Fruit fly (Drosophila melanogaster) whole organism, embryonic: Measurements from ENCODE around the gene CG8301.

ENCODE experiments used
- Atf-2 ChIP-seq: fragments of 200-800 bp; sonication (Bioruptor generic); optimal IDR thresholded peaks from 2 replicates; lab custom pipeline; 2016; ENCODE audit warnings: missing biosample characterization, missing genetic modification characterization
- Awh ChIP-seq: fragments of 200-800 bp; sonication (Bioruptor generic); IDR thresholded peaks from 2 replicates; pipeline ENCODE4, ENCODE4 v1.3.6; 2022; ENCODE audit warnings: missing biosample characterization, missing genetic modification characterization
- BtbVII ChIP-seq: fragments of 200-800 bp; sonication (Bioruptor generic); optimal IDR thresholded peaks from 3 replicates; lab custom pipeline; 2017; ENCODE audit warnings: missing biosample characterization, mild to moderate bottlenecking, missing genetic modification characterization
- CG10431 ChIP-seq: fragments of 200-800 bp; sonication (Bioruptor generic); optimal IDR thresholded peaks from 3 replicates; lab custom pipeline; 2018; ENCODE audit warnings: missing biosample characterization, mild to moderate bottlenecking, missing genetic modification characterization
- CG10654 ChIP-seq: fragments of 200-800 bp; sonication (Bioruptor generic); optimal IDR thresholded peaks from 2 replicates; lab custom pipeline; 2016; ENCODE audit warnings: missing biosample characterization, missing genetic modification characterization
- CG11085 ChIP-seq: fragments of 200-800 bp; sonication (Bioruptor generic); IDR thresholded peaks from 2 replicates; pipeline ENCODE4 v1.3.6; 2022; ENCODE audit warnings: missing biosample characterization, missing genetic modification characterization
- CG12744 ChIP-seq: fragments of 200-800 bp; sonication (Bioruptor generic); optimal IDR thresholded peaks from 2 replicates; lab custom pipeline; 2016; ENCODE audit warnings: missing biosample characterization, missing genetic modification characterization
- CG12942 ChIP-seq: fragments of 200-800 bp; sonication (Bioruptor generic); optimal IDR thresholded peaks from 3 replicates; lab custom pipeline; 2016; ENCODE audit warnings: missing biosample characterization, missing genetic modification characterization
- CG13123 ChIP-seq: fragments of 200-800 bp; sonication (Bioruptor generic); optimal IDR thresholded peaks from 2 replicates; lab custom pipeline; 2016; ENCODE audit warnings: missing biosample characterization, missing genetic modification characterization
- CG14050 ChIP-seq: fragments of 200-800 bp; sonication (Bioruptor generic); IDR thresholded peaks from 3 replicates; pipeline ENCODE4 v1.3.6; 2022; ENCODE audit warnings: missing biosample characterization, missing genetic modification characterization
- CG14667 ChIP-seq: fragments of 200-800 bp; sonication (Bioruptor generic); IDR thresholded peaks from 2 replicates; pipeline ENCODE4 v1.3.6; 2022; ENCODE audit warnings: missing biosample characterization, missing genetic modification characterization
- CG15269 ChIP-seq: fragments of 200-800 bp; sonication (Bioruptor generic); optimal IDR thresholded peaks from 2 replicates; lab custom pipeline; 2018; ENCODE audit warnings: missing biosample characterization, mild to moderate bottlenecking, missing genetic modification characterization, moderate library complexity
- CG15696 ChIP-seq: fragments of 200-800 bp; sonication (Bioruptor generic); optimal IDR thresholded peaks from 2 replicates; lab custom pipeline; 2019; ENCODE audit warnings: missing biosample characterization, mild to moderate bottlenecking, missing genetic modification characterization, moderate library complexity
- CG1647 ChIP-seq: fragments of 200-800 bp; sonication (Bioruptor generic); optimal IDR thresholded peaks from 3 replicates; lab custom pipeline; 2016; ENCODE audit warnings: missing biosample characterization, missing genetic modification characterization
- CG17829 ChIP-seq: fragments of 200-800 bp; optimal IDR thresholded peaks from 2 replicates; lab custom pipeline; 2019; ENCODE audit warnings: missing biosample characterization, mild to moderate bottlenecking, missing genetic modification characterization, moderate library complexity
- CG3065 ChIP-seq: fragments of 200-800 bp; sonication (Bioruptor generic); optimal IDR thresholded peaks from 2 replicates; lab custom pipeline; 2016; ENCODE audit warnings: missing biosample characterization, missing genetic modification characterization
- CG31365 ChIP-seq: fragments of 200-800 bp; sonication (Bioruptor generic); optimal IDR thresholded peaks from 2 replicates; lab custom pipeline; 2018; ENCODE audit warnings: missing biosample characterization, mild to moderate bottlenecking, missing genetic modification characterization
- CG31388 ChIP-seq: fragments of 200-800 bp; sonication (Bioruptor generic); optimal IDR thresholded peaks from 2 replicates; lab custom pipeline; 2016; ENCODE audit warnings: missing biosample characterization, missing genetic modification characterization
- CG6791 ChIP-seq: fragments of 200-800 bp; sonication (Bioruptor generic); IDR thresholded peaks from 3 replicates; pipeline ENCODE4 v1.3.6; 2022; ENCODE audit warnings: missing biosample characterization, missing genetic modification characterization; ENCODE audit not compliant: partially characterized antibody
- CG6854 ChIP-seq: fragments of 200-800 bp; sonication (Bioruptor generic); optimal IDR thresholded peaks from 3 replicates; lab custom pipeline; 2017; ENCODE audit warnings: missing biosample characterization, mild to moderate bottlenecking, missing genetic modification characterization
- CG7786 ChIP-seq: fragments of 200-800 bp; sonication (Bioruptor generic); optimal IDR thresholded peaks from 2 replicates; lab custom pipeline; 2016; ENCODE audit warnings: missing biosample characterization, missing genetic modification characterization
- CG9797 ChIP-seq: fragments of 200-800 bp; sonication (Bioruptor generic); optimal IDR thresholded peaks from 3 replicates; lab custom pipeline; 2018; ENCODE audit warnings: missing biosample characterization, mild to moderate bottlenecking, missing genetic modification characterization
- CG9876 ChIP-seq: fragments of 200-800 bp; sonication (Bioruptor generic); optimal IDR thresholded peaks from 2 replicates; lab custom pipeline; 2016; ENCODE audit warnings: missing biosample characterization, missing genetic modification characterization
- Doc2 ChIP-seq: fragments of 200-800 bp; sonication (Bioruptor generic); IDR thresholded peaks from 2 replicates; pipeline ENCODE4 v1.3.6; 2022; ENCODE audit warnings: missing biosample characterization, missing genetic modification characterization
- E2f2 ChIP-seq: fragments of 200-800 bp; sonication (Bioruptor generic); IDR thresholded peaks from 2 replicates; pipeline ENCODE4 v1.3.6; 2022; ENCODE audit warnings: missing biosample characterization, missing genetic modification characterization
- Gsc ChIP-seq: fragments of 200-800 bp; sonication (Bioruptor generic); IDR thresholded peaks from 2 replicates; pipeline ENCODE4 v1.3.6; 2022; ENCODE audit warnings: missing biosample characterization, missing genetic modification characterization
- HLH3B ChIP-seq: fragments of 200-800 bp; sonication (Bioruptor generic); IDR thresholded peaks from 2 replicates; pipeline ENCODE4 v1.3.6; 2022; ENCODE audit warnings: missing biosample characterization, missing genetic modification characterization
- HLHmδ ChIP-seq: fragments of 200-800 bp; sonication (Bioruptor generic); optimal IDR thresholded peaks from 2 replicates; lab custom pipeline; 2018; ENCODE audit warnings: missing biosample characterization, mild to moderate bottlenecking, missing genetic modification characterization, moderate library complexity
- Hand ChIP-seq: fragments of 200-800 bp; sonication (Bioruptor generic); optimal IDR thresholded peaks from 2 replicates; lab custom pipeline; 2017; ENCODE audit warnings: mild to moderate bottlenecking, missing biosample characterization, missing genetic modification reagents, missing genetic modification characterization
- Hey ChIP-seq: fragments of 200-800 bp; sonication (Bioruptor generic); optimal IDR thresholded peaks from 3 replicates; lab custom pipeline; 2018; ENCODE audit warnings: missing biosample characterization, mild to moderate bottlenecking, missing genetic modification characterization
- HmgD ChIP-seq: fragments of 200-800 bp; sonication (Bioruptor generic); optimal IDR thresholded peaks from 3 replicates; lab custom pipeline; 2016; ENCODE audit warnings: missing biosample characterization, missing genetic modification characterization
- Hr39 ChIP-seq: fragments of >200 bp; optimal IDR thresholded peaks from 2 replicates; lab custom pipeline; 2017
- Myb ChIP-seq: fragments of 200-800 bp; sonication (Bioruptor generic); optimal IDR thresholded peaks from 2 replicates; lab custom pipeline; 2016; ENCODE audit warnings: missing biosample characterization, missing genetic modification characterization
- NFAT ChIP-seq: fragments of 200-800 bp; sonication (Bioruptor generic); IDR thresholded peaks from 2 replicates; pipeline ENCODE4 v1.3.6; 2022; ENCODE audit warnings: missing biosample characterization, missing genetic modification characterization
- Taf1 ChIP-seq: fragments of 200-800 bp; sonication (Bioruptor generic); IDR thresholded peaks from 2 replicates; pipeline ENCODE4 v1.3.6; 2022; ENCODE audit warnings: missing biosample characterization, missing genetic modification characterization
- ara ChIP-seq: fragments of 200-800 bp; sonication (Bioruptor generic); IDR thresholded peaks from 2 replicates; pipeline ENCODE4 v1.3.6; 2022; ENCODE audit warnings: missing biosample characterization, missing genetic modification characterization
- bbx ChIP-seq: fragments of 200-800 bp; sonication (Bioruptor generic); IDR thresholded peaks from 2 replicates; pipeline ENCODE4 v1.3.6; 2022; ENCODE audit warnings: missing biosample characterization, missing genetic modification characterization; ENCODE audit not compliant: partially characterized antibody
- da ChIP-seq: fragments of 200-800 bp; sonication (Bioruptor generic); optimal IDR thresholded peaks from 2 replicates; lab custom pipeline; 2016; ENCODE audit warnings: missing biosample characterization, missing genetic modification characterization
- dan ChIP-seq: fragments of 200-800 bp; sonication (Bioruptor generic); IDR thresholded peaks from 2 replicates; pipeline ENCODE4 v1.3.6; 2022; ENCODE audit warnings: missing biosample characterization, missing genetic modification characterization
- gfzf ChIP-seq: fragments of 200-800 bp; sonication (Bioruptor generic); optimal IDR thresholded peaks from 2 replicates; lab custom pipeline; 2016; ENCODE audit warnings: missing biosample characterization, mild to moderate bottlenecking, missing genetic modification characterization, moderate library complexity
- gsb-n ChIP-seq: fragments of 200-800 bp; sonication (Bioruptor generic); optimal IDR thresholded peaks from 3 replicates; lab custom pipeline; 2018; ENCODE audit warnings: missing biosample characterization, mild to moderate bottlenecking, missing genetic modification characterization
- h ChIP-seq: fragments of >200 bp; optimal IDR thresholded peaks from 2 replicates; lab custom pipeline; 2017
- ham ChIP-seq: fragments of 200-800 bp; sonication (Bioruptor generic); IDR thresholded peaks from 2 replicates; pipeline ENCODE4 v1.3.6; 2022; ENCODE audit warnings: missing biosample characterization, missing genetic modification characterization
- jigr1 ChIP-seq: fragments of 200-800 bp; sonication (Bioruptor generic); IDR thresholded peaks from 3 replicates; pipeline ENCODE4 v1.3.6; 2022; ENCODE audit warnings: missing biosample characterization, missing genetic modification characterization
- kah ChIP-seq: fragments of 200-800 bp; sonication (Bioruptor generic); optimal IDR thresholded peaks from 2 replicates; lab custom pipeline; 2018; ENCODE audit warnings: missing biosample characterization, mild to moderate bottlenecking, missing genetic modification characterization
- mirr ChIP-seq: fragments of 200-800 bp; sonication (Bioruptor generic); optimal IDR thresholded peaks from 3 replicates; lab custom pipeline; 2018; ENCODE audit warnings: missing biosample characterization, mild to moderate bottlenecking, missing genetic modification characterization
- nau ChIP-seq: fragments of 200-800 bp; sonication (Bioruptor generic); optimal IDR thresholded peaks from 3 replicates; lab custom pipeline; 2017; ENCODE audit warnings: missing biosample characterization, mild to moderate bottlenecking, missing genetic modification characterization, missing genetic modification reagents
- nom ChIP-seq: fragments of 200-800 bp; sonication (Bioruptor generic); optimal IDR thresholded peaks from 2 replicates; lab custom pipeline; 2017; ENCODE audit warnings: missing biosample characterization, missing genetic modification characterization, mild to moderate bottlenecking, moderate library complexity, missing genetic modification reagents
- scrt ChIP-seq: fragments of 200-800 bp; sonication (Bioruptor generic); optimal IDR thresholded peaks from 2 replicates; lab custom pipeline; 2018; ENCODE audit warnings: missing biosample characterization, mild to moderate bottlenecking, missing genetic modification characterization, moderate library complexity
- sens-2 ChIP-seq: fragments of 200-800 bp; sonication (Bioruptor generic); IDR thresholded peaks from 2 replicates; pipeline ENCODE4 v1.3.6; 2022; ENCODE audit warnings: missing biosample characterization, missing genetic modification characterization
- ssp ChIP-seq: fragments of 200-800 bp; sonication (Bioruptor generic); IDR thresholded peaks from 2 replicates; pipeline ENCODE4 v1.3.6; 2022; ENCODE audit warnings: missing biosample characterization, missing genetic modification characterization
- wor ChIP-seq: fragments of 200-800 bp; sonication (Bioruptor generic); IDR thresholded peaks from 2 replicates; pipeline ENCODE4 v1.3.6; 2022; ENCODE audit warnings: missing biosample characterization, missing genetic modification characterization
- yki ChIP-seq: fragments of >200 bp; optimal IDR thresholded peaks from 3 replicates; lab custom pipeline; 2018

Gene CG8301

DNA sequence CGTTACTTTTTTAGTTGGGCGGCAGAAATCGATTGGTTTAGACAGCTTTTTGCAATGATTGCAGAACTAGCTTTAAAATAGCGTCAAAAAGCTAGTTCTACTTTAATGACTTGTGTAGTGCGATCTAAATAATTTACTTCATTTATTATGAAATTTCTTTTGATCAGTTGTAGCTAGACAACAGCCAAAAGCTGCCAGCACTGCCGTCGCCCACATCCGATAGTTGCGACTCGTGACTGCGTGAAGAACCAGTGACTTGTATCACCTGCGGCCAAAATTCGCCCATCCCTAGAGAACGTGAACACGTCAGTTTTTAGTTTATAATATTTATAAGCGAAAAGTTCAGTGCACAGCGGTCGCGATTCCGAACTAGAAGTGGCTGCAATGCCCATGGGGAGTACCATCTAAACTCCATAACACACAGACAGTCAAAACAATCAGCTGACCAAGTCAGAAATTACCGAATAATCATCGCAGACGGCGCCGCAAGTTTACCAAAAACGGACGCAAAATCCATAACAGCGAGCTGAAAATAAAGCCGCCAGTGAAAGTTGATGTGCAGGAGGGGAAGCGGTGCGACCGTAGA lies 5.7 kb downstream of the CG8301 start, which contains the start of gene P58IPK (continued):
- TF ChIP-seq Hand (no peak), CG17829 (peak; percentile 64), E2f2 (GFP tag; lab: Robert Waterston, UW) (peak; percentile 80), CG10431 (GFP tag; lab: Kevin White, UChicago) (no peak), Myb (peak; percentile 94), CG31388 (GFP tag; lab: Kevin White, UChicago) (no peak), NFAT (GFP tag; lab: Robert Waterston, UW) (peak; percentile 72), da (GFP tag; lab: Kevin White, UChicago) (peak; percentile 34), CG9797 (GFP tag; lab: Kevin White, UChicago) (peak; percentile 49), ham (no peak), Taf1 (GFP tag; lab: Robert Waterston, UW) (peak; percentile 13; the same call in 1 of the 2 replicates), Awh (GFP tag; lab: Robert Waterston, UW) (no peak), Hr39 (lab: Kevin White, UChicago) (no peak), CG15696 (tag; lab: Kevin White, UChicago) (peak; percentile 32), kah (GFP tag; lab: Kevin White, UChicago) (peak; percentile 55), scrt (GFP tag; lab: Kevin White, UChicago) (peak; percentile 9), CG9876 (GFP tag; lab: Kevin White, UChicago) (peak; percentile 57), CG14050 (GFP tag; lab: Robert Waterston, UW) (no peak), dan (GFP tag; lab: Robert Waterston, UW) (no peak), h (lab: Kevin White, UChicago) (no peak), CG15269 (tag; lab: Kevin White, UChicago) (peak; percentile 48), CG11085 (GFP tag; lab: Robert Waterston, UW) (no peak), CG7786 (peak; percentile 76), Hey (no peak), CG12942 (peak; percentile 47), Doc2 (GFP tag; lab: Robert Waterston, UW) (no peak), CG12744 (GFP tag; lab: Kevin White, UChicago) (peak; percentile 72), yki (lab: Kevin White, UChicago) (no peak), HLH3B (peak; percentile 29; the same call in 1 of the 2 replicates), Gsc (GFP tag; lab: Robert Waterston, UW) (no peak), ara (GFP tag; lab: Robert Waterston, UW) (no peak), HLHmδ (GFP tag; lab: Kevin White, UChicago) (no peak), nom (GFP tag; lab: Kevin White, UChicago) (peak; percentile 2), CG1647 (GFP tag; lab: Kevin White, UChicago) (peak; percentile 57), CG6854 (no peak), BtbVII (GFP tag; lab: Kevin White, UChicago) (no peak), jigr1 (GFP tag; lab: Robert Waterston, UW) (no peak), Atf-2 (peak; percentile 56), CG31365 (tag; lab: Kevin White, UChicago) (no peak), bbx (GFP tag; lab: Robert Waterston, UW) (peak; percentile 95), gfzf (peak; percentile 41), CG10654 (GFP tag; lab: Kevin White, UChicago) (peak; percentile 23), mirr (GFP tag; lab: Kevin White, UChicago) (peak; percentile 0), CG6791 (GFP tag; lab: Robert Waterston, UW) (peak; percentile 96), sens-2 (GFP tag; lab: Robert Waterston, UW) (no peak), wor (GFP tag; lab: Robert Waterston, UW) (no peak), CG13123 (GFP tag; lab: Kevin White, UChicago) (peak; percentile 12), CG3065 (peak; percentile 37), HmgD (GFP tag; lab: Kevin White, UChicago) (peak; percentile 62), ssp (GFP tag; lab: Robert Waterston, UW) (peak; percentile 76), gsb-n (no peak), CG14667 (GFP tag; lab: Robert Waterston, UW) (peak; percentile 56), nau (no peak)
